Worm (Caenorhabditis elegans): ENCODE results near the gene F55D10.4.

- TF ChIP-seq ref-1 (GFP tag; conservative IDR thresholded peaks at IDR 0.05) (no peak), ztf-23 (GFP tag; IDR thresholded peaks at IDR 0.05) (no peak), klf-2 (GFP tag; conservative IDR thresholded peaks at IDR 0.05) (no peak), flt-1 (GFP tag; IDR thresholded peaks at IDR 0.05) (no peak), T22C8.4 (GFP tag; IDR thresholded peaks at IDR 0.05) (no peak), tab-1 (GFP tag; IDR thresholded peaks at IDR 0.05) (no peak), ztf-29 (GFP tag; IDR thresholded peaks at IDR 0.05) (no peak), cog-1 (tag; optimal IDR thresholded peaks at IDR 0.05) (no peak)
Measured at ce11 chrX:4678029-4678428, 42.4 kb downstream of the F55D10.4 start, which contains the start of gene flp-11.
